Fruit fly (Drosophila melanogaster) Kc167 (cell line): ENCODE results near the gene CG6901.

Experiments
- Myc ChIP-seq: fragments of >200 bp; optimal IDR thresholded peaks from 2 replicates; lab custom pipeline; 2017; ENCODE audit warnings: missing external identifiers
- Sin3A ChIP-seq: fragments of >200 bp; optimal IDR thresholded peaks from 2 replicates; lab custom pipeline; 2018; ENCODE audit warnings: missing external identifiers
- h ChIP-seq: fragments of >200 bp; optimal IDR thresholded peaks from 3 replicates; lab custom pipeline; 2018; ENCODE audit warnings: missing external identifiers
- insv ChIP-seq: fragments of >200 bp; optimal IDR thresholded peaks from 3 replicates; lab custom pipeline; 2018; ENCODE audit warnings: missing external identifiers
- psq ChIP-seq: fragments of >200 bp; optimal IDR thresholded peaks from 2 replicates; lab custom pipeline; 2017; ENCODE audit warnings: missing external identifiers
- ttk ChIP-seq: sonication (Bioruptor generic); optimal IDR thresholded peaks from 2 replicates; lab custom pipeline; 2017; ENCODE audit warnings: missing external identifiers

The CG6901 gene

dm6 chr3R:16337863-16338262 lies 14.6 kb downstream of the CG6901 start:
- TF ChIP-seq Myc (lab: Kevin White, UChicago): no peak
- no peak for TF ChIP-seq insv
- TF ChIP-seq ttk: no peak
- TF ChIP-seq Sin3A (lab: Kevin White, UChicago): no peak
- TF ChIP-seq psq (lab: Kevin White, UChicago): no peak
- no peak for TF ChIP-seq h (lab: Kevin White, UChicago)

- TF ChIP-seq insv: no peak
- TF ChIP-seq psq (lab: Kevin White, UChicago): no peak
- no peak for TF ChIP-seq Myc (lab: Kevin White, UChicago)
- no peak for TF ChIP-seq ttk
- no peak for TF ChIP-seq h (lab: Kevin White, UChicago)
- no peak for TF ChIP-seq Sin3A (lab: Kevin White, UChicago)
Measured at dm6 chr3R:16338342-16338741, 15.1 kb downstream of the CG6901 start.

- TF ChIP-seq h (lab: Kevin White, UChicago) (no peak), insv (no peak), Sin3A (lab: Kevin White, UChicago) (no peak), psq (lab: Kevin White, UChicago) (no peak), ttk (no peak), Myc (lab: Kevin White, UChicago) (no peak)
Measured at dm6 chr3R:16339475-16339874, 16.3 kb downstream of the CG6901 start, which contains the start of gene Sulf1. TSS of gene Sulf1 (minus strand) at chr3R:16339575.

- no peak for TF ChIP-seq h (lab: Kevin White, UChicago)
- no peak for TF ChIP-seq Myc (lab: Kevin White, UChicago)
- TF ChIP-seq insv: no peak
- no peak for TF ChIP-seq Sin3A (lab: Kevin White, UChicago)
- no peak for TF ChIP-seq psq (lab: Kevin White, UChicago)
- no peak for TF ChIP-seq ttk
Measured at dm6 chr3R:16340610-16341009, 17.4 kb downstream of the CG6901 start.

dm6 chr3R:16341817-16342374 lies 18.7 kb downstream of the CG6901 start, which contains the start of the genes SF2 and pad:
TSS of gene SF2 (minus strand) at chr3R:16341988.
TSS of gene pad (plus strand) at chr3R:16342318.
- TF ChIP-seq Myc (lab: Kevin White, UChicago) (no peak), psq (lab: Kevin White, UChicago) (no peak), ttk (no peak), Sin3A (lab: Kevin White, UChicago) (no peak), insv (no peak), h (lab: Kevin White, UChicago) (no peak)

- TF ChIP-seq ttk: no peak
- TF ChIP-seq h (lab: Kevin White, UChicago): no peak
- no peak for TF ChIP-seq Myc (lab: Kevin White, UChicago)
- TF ChIP-seq psq (lab: Kevin White, UChicago): no peak
- no peak for TF ChIP-seq insv
- no peak for TF ChIP-seq Sin3A (lab: Kevin White, UChicago)
Measured at dm6 chr3R:16347626-16348264, 24.5 kb downstream of the CG6901 start.

- TF ChIP-seq Sin3A (lab: Kevin White, UChicago) (no peak), h (lab: Kevin White, UChicago) (no peak), Myc (lab: Kevin White, UChicago) (no peak), psq (lab: Kevin White, UChicago) (no peak), insv (no peak), ttk (no peak)
Measured at dm6 chr3R:16348289-16348688, 25.1 kb downstream of the CG6901 start.

- TF ChIP-seq ttk (no peak), Myc (lab: Kevin White, UChicago) (no peak), h (lab: Kevin White, UChicago) (no peak), Sin3A (lab: Kevin White, UChicago) (no peak), insv (no peak), psq (lab: Kevin White, UChicago) (no peak)
Measured at dm6 chr3R:16349111-16349655, 26.0 kb downstream of the CG6901 start, which contains the start of the genes CG14879 and Manf. TSS of gene CG14879 (minus strand) at chr3R:16349226. TSS of gene Manf (plus strand) at chr3R:16349404.

dm6 chr3R:16350400-16350799 lies 27.2 kb downstream of the CG6901 start:
- TF ChIP-seq h (lab: Kevin White, UChicago) (no peak), insv (no peak), Sin3A (lab: Kevin White, UChicago) (no peak), psq (lab: Kevin White, UChicago) (no peak), Myc (lab: Kevin White, UChicago) (no peak), ttk (no peak)

- no peak for TF ChIP-seq ttk
Measured at dm6 chr3R:16351044-16351443, 27.8 kb downstream of the CG6901 start.

- TF ChIP-seq insv (no peak), Sin3A (lab: Kevin White, UChicago) (no peak), Myc (lab: Kevin White, UChicago) (no peak), h (lab: Kevin White, UChicago) (no peak), psq (lab: Kevin White, UChicago) (no peak), ttk (no peak)
Measured at dm6 chr3R:16352039-16352438, 28.8 kb downstream of the CG6901 start.

dm6 chr3R:16353195-16353594 lies 30.0 kb downstream of the CG6901 start:
- TF ChIP-seq Myc (lab: Kevin White, UChicago): no peak
- TF ChIP-seq Sin3A (lab: Kevin White, UChicago): no peak
- TF ChIP-seq psq (lab: Kevin White, UChicago): no peak
- no peak for TF ChIP-seq h (lab: Kevin White, UChicago)
- TF ChIP-seq ttk: no peak
- no peak for TF ChIP-seq insv
